Fruit fly (Drosophila melanogaster): Measurements from ENCODE around the gene mthl6.

DNA sequence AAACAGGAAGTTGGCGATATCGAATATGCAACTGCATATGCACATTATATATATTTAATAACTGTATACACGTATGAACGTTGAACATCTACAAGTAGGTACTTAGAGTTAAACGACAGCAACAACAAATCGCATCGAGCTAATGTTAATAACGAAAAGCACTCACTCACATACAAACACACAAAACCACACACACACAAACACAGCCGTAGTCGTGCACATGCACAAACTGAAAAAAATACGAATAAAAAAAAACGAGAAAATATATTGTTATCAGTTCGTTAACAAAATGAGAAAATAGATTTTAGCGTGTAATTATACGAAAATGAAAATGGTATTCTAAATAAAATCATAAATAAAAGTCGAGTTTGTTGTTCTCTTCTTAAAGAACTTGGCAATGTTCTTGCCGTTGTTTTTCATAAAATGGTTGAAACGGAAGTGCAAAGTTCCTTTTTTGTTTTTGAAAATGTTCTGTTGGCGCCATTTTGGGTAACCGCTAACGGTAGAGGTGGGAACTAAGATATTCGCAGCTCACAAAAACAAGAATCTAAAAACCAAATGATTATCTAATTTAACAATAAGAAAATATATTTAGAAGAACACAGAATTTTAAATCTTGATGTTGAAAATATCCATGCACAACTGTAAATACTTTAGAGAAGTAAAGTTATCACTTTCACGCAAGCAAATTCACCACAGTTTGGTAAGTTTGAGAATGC lies 42.1 kb downstream of the mthl6 start:
- TF ChIP-seq psq (optimal IDR thresholded peaks at IDR 0.05): no peak
- no peak for TF ChIP-seq insv (optimal IDR thresholded peaks at IDR 0.05)
- no peak for TF ChIP-seq Sin3A (optimal IDR thresholded peaks at IDR 0.05)
- no peak for TF ChIP-seq h (optimal IDR thresholded peaks at IDR 0.05)
- no peak for TF ChIP-seq ttk (optimal IDR thresholded peaks at IDR 0.05)
